Fruit fly (Drosophila melanogaster) whole organism, embryonic: ENCODE data around the gene CG9240.

Experiments
- Bteb2 ChIP-seq: fragments of 200-800 bp; sonication (Bioruptor generic); optimal IDR thresholded peaks from 2 replicates; lab custom pipeline; 2016; ENCODE audit warnings: missing biosample characterization, missing genetic modification characterization
- CG1024 ChIP-seq: fragments of 200-800 bp; sonication (Bioruptor generic); IDR thresholded peaks from 2 replicates; pipeline ENCODE4 v1.3.6; 2022; ENCODE audit warnings: missing biosample characterization, missing genetic modification characterization
- CG11247 ChIP-seq: fragments of 200-800 bp; sonication (Bioruptor generic); IDR thresholded peaks from 2 replicates; pipeline ENCODE4 v1.3.6; 2022; ENCODE audit warnings: missing biosample characterization, missing genetic modification characterization
- CG11456 ChIP-seq: fragments of 200-800 bp; sonication (Bioruptor generic); IDR thresholded peaks from 3 replicates; pipeline ENCODE4 v1.3.6; 2022; ENCODE audit warnings: missing biosample characterization, missing genetic modification characterization
- CG12659 ChIP-seq: fragments of 200-800 bp; sonication (Bioruptor generic); optimal IDR thresholded peaks from 3 replicates; lab custom pipeline; 2017; ENCODE audit warnings: mild to moderate bottlenecking, missing biosample characterization, missing genetic modification reagents, missing genetic modification characterization
- CG12942 ChIP-seq: fragments of 200-800 bp; sonication (Bioruptor generic); optimal IDR thresholded peaks from 3 replicates; lab custom pipeline; 2016; ENCODE audit warnings: missing biosample characterization, missing genetic modification characterization
- CG13424 ChIP-seq: fragments of 200-800 bp; sonication (Bioruptor generic); optimal IDR thresholded peaks from 2 replicates; lab custom pipeline; 2019; ENCODE audit warnings: missing biosample characterization, mild to moderate bottlenecking, missing genetic modification characterization, moderate library complexity
- CG14441 ChIP-seq: fragments of 200-800 bp; sonication (Bioruptor generic); IDR thresholded peaks from 2 replicates; pipeline ENCODE4 v1.3.6; 2022; ENCODE audit warnings: missing biosample characterization, missing genetic modification characterization
- CG15479 ChIP-seq: fragments of 200-800 bp; sonication (Bioruptor generic); optimal IDR thresholded peaks from 3 replicates; lab custom pipeline; 2019; ENCODE audit warnings: missing biosample characterization, mild to moderate bottlenecking, missing genetic modification characterization, moderate library complexity
- CG1602 ChIP-seq: fragments of 200-800 bp; sonication (Bioruptor generic); optimal IDR thresholded peaks from 3 replicates; lab custom pipeline; 2016; ENCODE audit warnings: missing biosample characterization, missing genetic modification characterization
- CG16863 ChIP-seq: fragments of 200-800 bp; sonication (Bioruptor generic); optimal IDR thresholded peaks from 3 replicates; lab custom pipeline; 2016; ENCODE audit warnings: missing biosample characterization, missing genetic modification characterization
- CG17612 ChIP-seq: fragments of 200-800 bp; sonication (Bioruptor generic); IDR thresholded peaks from 2 replicates; pipeline ENCODE4 v1.3.6; 2022; ENCODE audit warnings: missing biosample characterization, missing genetic modification characterization
- CG1792 ChIP-seq: fragments of 200-800 bp; sonication (Bioruptor generic); optimal IDR thresholded peaks from 2 replicates; lab custom pipeline; 2016; ENCODE audit warnings: missing biosample characterization, missing genetic modification characterization
- CG2116 ChIP-seq: fragments of 200-800 bp; sonication (Bioruptor generic); optimal IDR thresholded peaks from 3 replicates; lab custom pipeline; 2018; ENCODE audit warnings: missing biosample characterization, mild to moderate bottlenecking, missing genetic modification characterization
- CG2712 ChIP-seq: fragments of 200-800 bp; optimal IDR thresholded peaks from 3 replicates; lab custom pipeline; 2019; ENCODE audit warnings: missing biosample characterization, mild to moderate bottlenecking, missing genetic modification characterization, moderate library complexity
- CG30431 ChIP-seq: fragments of 200-800 bp; sonication (Bioruptor generic); optimal IDR thresholded peaks from 2 replicates; lab custom pipeline; 2017; ENCODE audit warnings: missing biosample characterization, missing genetic modification characterization
- CG31365 ChIP-seq: fragments of 200-800 bp; sonication (Bioruptor generic); optimal IDR thresholded peaks from 2 replicates; lab custom pipeline; 2018; ENCODE audit warnings: missing biosample characterization, mild to moderate bottlenecking, missing genetic modification characterization
- CG34376 ChIP-seq: fragments of 200-800 bp; sonication (Bioruptor generic); optimal IDR thresholded peaks from 2 replicates; lab custom pipeline; 2018; ENCODE audit warnings: missing biosample characterization, mild to moderate bottlenecking, missing genetic modification characterization
- CG34422 ChIP-seq: fragments of 200-800 bp; sonication (Bioruptor generic); IDR thresholded peaks from 3 replicates; pipeline ENCODE4 v1.3.6; 2022; ENCODE audit warnings: missing biosample characterization, missing genetic modification characterization
- CG43689 ChIP-seq: fragments of 200-800 bp; sonication (Bioruptor generic); IDR thresholded peaks from 2 replicates; pipeline ENCODE4 v1.3.6; 2022; ENCODE audit warnings: missing biosample characterization, missing genetic modification characterization
- CG4730 ChIP-seq: fragments of 200-800 bp; sonication (Bioruptor generic); IDR thresholded peaks from 2 replicates; pipeline ENCODE4 v1.3.6; 2022; ENCODE audit warnings: missing biosample characterization, missing genetic modification characterization
- CG7372 ChIP-seq: fragments of 200-800 bp; sonication (Bioruptor generic); IDR thresholded peaks from 2 replicates; pipeline ENCODE4 v1.3.6; 2022; ENCODE audit warnings: missing biosample characterization, missing genetic modification characterization
- CG9932 ChIP-seq: fragments of 200-800 bp; sonication (Bioruptor generic); IDR thresholded peaks from 2 replicates; pipeline ENCODE4 v1.3.6; 2022; ENCODE audit warnings: missing biosample characterization, missing genetic modification characterization
- D19A ChIP-seq: fragments of 200-800 bp; optimal IDR thresholded peaks from 3 replicates; lab custom pipeline; 2019; ENCODE audit warnings: missing biosample characterization, mild to moderate bottlenecking, missing genetic modification characterization, moderate library complexity
- Doc2 ChIP-seq: fragments of 200-800 bp; sonication (Bioruptor generic); IDR thresholded peaks from 2 replicates; pipeline ENCODE4 v1.3.6; 2022; ENCODE audit warnings: missing biosample characterization, missing genetic modification characterization
- H15 ChIP-seq: fragments of 200-800 bp; sonication (Bioruptor generic); IDR thresholded peaks from 3 replicates; pipeline ENCODE4 v1.3.6; 2022; ENCODE audit warnings: missing biosample characterization, missing genetic modification characterization
- HLH54F ChIP-seq: fragments of 200-800 bp; sonication (Bioruptor generic); optimal IDR thresholded peaks from 3 replicates; lab custom pipeline; 2016; ENCODE audit warnings: missing biosample characterization, missing genetic modification characterization
- Hr39 ChIP-seq: fragments of >200 bp; optimal IDR thresholded peaks from 2 replicates; lab custom pipeline; 2017
- Lim3 ChIP-seq: fragments of 200-800 bp; sonication (Bioruptor generic); IDR thresholded peaks from 2 replicates; pipeline ENCODE4 v1.3.6; 2022; ENCODE audit warnings: missing biosample characterization, missing genetic modification characterization
- NC2α ChIP-seq: fragments of 200-800 bp; sonication (Bioruptor generic); optimal IDR thresholded peaks from 2 replicates; lab custom pipeline; 2016; ENCODE audit warnings: missing biosample characterization, missing genetic modification characterization
- Sry-β ChIP-seq: fragments of 200-800 bp; sonication (Bioruptor generic); optimal IDR thresholded peaks from 2 replicates; lab custom pipeline; 2018; ENCODE audit warnings: missing biosample characterization, mild to moderate bottlenecking, missing genetic modification characterization, moderate library complexity
- TFAM ChIP-seq: fragments of 200-800 bp; sonication (Bioruptor generic); optimal IDR thresholded peaks from 2 replicates; lab custom pipeline; 2017; ENCODE audit warnings: missing biosample characterization, missing genetic modification characterization, inconsistent platforms
- Taf1 ChIP-seq: fragments of 200-800 bp; sonication (Bioruptor generic); IDR thresholded peaks from 2 replicates; pipeline ENCODE4 v1.3.6; 2022; ENCODE audit warnings: missing biosample characterization, missing genetic modification characterization
- YL-1 ChIP-seq: fragments of 200-800 bp; sonication (Bioruptor generic); optimal IDR thresholded peaks from 3 replicates; lab custom pipeline; 2017; ENCODE audit warnings: missing biosample characterization, mild to moderate bottlenecking, missing genetic modification characterization
- ap ChIP-seq: fragments of 200-800 bp; sonication (Bioruptor generic); IDR thresholded peaks from 2 replicates; pipeline ENCODE4 v1.3.6; 2022; ENCODE audit warnings: missing biosample characterization, missing genetic modification characterization
- bcd ChIP-seq: fragments of 200-800 bp; sonication (Bioruptor generic); optimal IDR thresholded peaks from 2 replicates; lab custom pipeline; 2017; ENCODE audit warnings: missing biosample characterization, mild to moderate bottlenecking, missing genetic modification characterization
- chm ChIP-seq: fragments of 200-800 bp; sonication (Bioruptor generic); IDR thresholded peaks from 2 replicates; pipeline ENCODE4 v1.3.6; 2022; ENCODE audit warnings: missing biosample characterization, missing genetic modification characterization
- chn ChIP-seq: fragments of 200-800 bp; sonication (Bioruptor generic); optimal IDR thresholded peaks from 2 replicates; lab custom pipeline; 2016; ENCODE audit warnings: missing biosample characterization, missing genetic modification characterization
- crc ChIP-seq: fragments of 200-800 bp; sonication (Bioruptor generic); optimal IDR thresholded peaks from 2 replicates; lab custom pipeline; 2016; ENCODE audit warnings: missing biosample characterization, missing genetic modification characterization
- danr ChIP-seq: fragments of 200-800 bp; sonication (Bioruptor generic); IDR thresholded peaks from 2 replicates; pipeline ENCODE4 v1.3.6; 2022; ENCODE audit warnings: missing biosample characterization, missing genetic modification characterization
- dimm ChIP-seq: fragments of 200-800 bp; sonication (Bioruptor generic); IDR thresholded peaks from 2 replicates; pipeline ENCODE4 v1.3.6; 2022; ENCODE audit warnings: missing biosample characterization, missing genetic modification characterization
- fd3F ChIP-seq: fragments of 200-800 bp; sonication (Bioruptor generic); optimal IDR thresholded peaks from 2 replicates; lab custom pipeline; 2018; ENCODE audit warnings: missing biosample characterization, mild to moderate bottlenecking, missing genetic modification characterization, moderate library complexity
- fd64A ChIP-seq: fragments of 200-800 bp; sonication (Bioruptor generic); optimal IDR thresholded peaks from 3 replicates; lab custom pipeline; 2018; ENCODE audit warnings: missing biosample characterization, mild to moderate bottlenecking, missing genetic modification characterization
- gem ChIP-seq: fragments of 200-800 bp; sonication (Bioruptor generic); optimal IDR thresholded peaks from 2 replicates; lab custom pipeline; 2019; ENCODE audit warnings: missing biosample characterization, mild to moderate bottlenecking, missing genetic modification characterization, moderate library complexity
- mam ChIP-seq: fragments of 200-800 bp; sonication (Bioruptor generic); optimal IDR thresholded peaks from 3 replicates; lab custom pipeline; 2016; ENCODE audit warnings: missing biosample characterization, missing genetic modification characterization
- odd ChIP-seq: fragments of 200-800 bp; sonication (Bioruptor generic); optimal IDR thresholded peaks from 2 replicates; lab custom pipeline; 2017; ENCODE audit warnings: missing biosample characterization, mild to moderate bottlenecking, missing genetic modification characterization
- org-1 ChIP-seq: fragments of 200-800 bp; sonication (Bioruptor generic); optimal IDR thresholded peaks from 2 replicates; lab custom pipeline; 2017; ENCODE audit warnings: missing biosample characterization, missing genetic modification characterization
- schlank ChIP-seq: fragments of 200-800 bp; sonication (Bioruptor generic); optimal IDR thresholded peaks from 2 replicates; lab custom pipeline; 2018; ENCODE audit warnings: missing biosample characterization, mild to moderate bottlenecking, missing genetic modification characterization
- sens-2 ChIP-seq: fragments of 200-800 bp; sonication (Bioruptor generic); IDR thresholded peaks from 2 replicates; pipeline ENCODE4 v1.3.6; 2022; ENCODE audit warnings: missing biosample characterization, missing genetic modification characterization
- slou ChIP-seq: fragments of 200-800 bp; sonication (Bioruptor generic); optimal IDR thresholded peaks from 3 replicates; lab custom pipeline; 2016; ENCODE audit warnings: missing biosample characterization, missing genetic modification characterization
- slp2 ChIP-seq: fragments of 200-800 bp; sonication (Bioruptor generic); optimal IDR thresholded peaks from 2 replicates; lab custom pipeline; 2016; ENCODE audit warnings: missing biosample characterization, missing genetic modification characterization
- twi ChIP-seq: fragments of 200-800 bp; optimal IDR thresholded peaks from 2 replicates; lab custom pipeline; 2019; ENCODE audit warnings: missing biosample characterization, mild to moderate bottlenecking, missing genetic modification characterization, moderate library complexity

Gene CG9240

dm6 chrX:15740288-15740726, 39.2 kb upstream of the CG9240 start (continued):
- TF ChIP-seq chn (GFP tag; lab: Kevin White, UChicago) (peak; percentile 44), CG1792 (GFP tag; lab: Kevin White, UChicago) (peak; percentile 29), CG31365 (tag; lab: Kevin White, UChicago) (peak; percentile 52), CG34376 (peak; percentile 66), Taf1 (GFP tag; lab: Robert Waterston, UW) (peak; percentile 69), CG2116 (GFP tag; lab: Kevin White, UChicago) (peak; percentile 26), fd64A (no peak), CG34422 (GFP tag; lab: Robert Waterston, UW) (peak; percentile 57; the same call in 1 of the 3 replicates), CG43689 (GFP tag; lab: Robert Waterston, UW) (peak; percentile 59), Lim3 (GFP tag; lab: Robert Waterston, UW) (no peak), Hr39 (lab: Kevin White, UChicago) (no peak), Doc2 (GFP tag; lab: Robert Waterston, UW) (no peak), CG14441 (GFP tag; lab: Robert Waterston, UW) (peak; percentile 84), odd (GFP tag; lab: Kevin White, UChicago) (peak; percentile 62), gem (tag; lab: Kevin White, UChicago) (peak; percentile 81), NC2α (GFP tag; lab: Kevin White, UChicago) (no peak), CG17612 (GFP tag; lab: Robert Waterston, UW) (peak; percentile 55; the same call in 1 of the 2 replicates), CG12942 (peak; percentile 30), dimm (GFP tag; lab: Robert Waterston, UW) (peak; percentile 14; the same call in 1 of the 2 replicates), slp2 (GFP tag; lab: Kevin White, UChicago) (no peak), twi (tag; lab: Kevin White, UChicago) (no peak), CG7372 (GFP tag; lab: Robert Waterston, UW) (peak; percentile 57; the same call in 1 of the 2 replicates), CG30431 (GFP tag; lab: Kevin White, UChicago) (peak; percentile 41), CG12659 (GFP tag; lab: Kevin White, UChicago) (peak; percentile 78), CG11247 (GFP tag; lab: Robert Waterston, UW) (peak; percentile 64), H15 (0 out of 3 replicates have a peak, but pooled peaks have one; percentile 44), CG16863 (GFP tag; lab: Kevin White, UChicago) (peak; percentile 54), YL-1 (no peak), CG15479 (GFP tag; lab: Kevin White, UChicago) (no peak), slou (GFP tag; lab: Kevin White, UChicago) (peak; percentile 9), ap (peak; percentile 34; the same call in 1 of the 2 replicates), CG2712 (tag; lab: Kevin White, UChicago) (peak; percentile 61), Bteb2 (GFP tag; lab: Kevin White, UChicago) (peak; percentile 52), Sry-β (no peak), D19A (tag; lab: Kevin White, UChicago) (peak; percentile 37), CG13424 (tag; lab: Kevin White, UChicago) (peak; percentile 77), TFAM (GFP tag; lab: Kevin White, UChicago) (no peak), fd3F (GFP tag; lab: Kevin White, UChicago) (peak; percentile 60), CG1024 (GFP tag; lab: Robert Waterston, UW) (0 out of 2 replicates have a peak, but pooled peaks have one; percentile 42), CG4730 (GFP tag; lab: Robert Waterston, UW) (peak; percentile 53; the same call in 1 of the 2 replicates), CG11456 (GFP tag; lab: Robert Waterston, UW) (peak; percentile 82), danr (no peak), crc (GFP tag; lab: Kevin White, UChicago) (peak; percentile 22), CG9932 (peak; percentile 87), sens-2 (GFP tag; lab: Robert Waterston, UW) (peak; percentile 40; the same call in 1 of the 2 replicates), mam (peak; percentile 69), org-1 (GFP tag; lab: Kevin White, UChicago) (peak; percentile 53), CG1602 (peak; percentile 59), schlank (tag; lab: Kevin White, UChicago) (peak; percentile 79), HLH54F (GFP tag; lab: Kevin White, UChicago) (peak; percentile 62), bcd (peak; percentile 60), chm (GFP tag; lab: Robert Waterston, UW) (peak; percentile 62; the same call in 1 of the 2 replicates)
